Worm (Caenorhabditis elegans): ENCODE results near the gene F19F10.3.

DNA sequence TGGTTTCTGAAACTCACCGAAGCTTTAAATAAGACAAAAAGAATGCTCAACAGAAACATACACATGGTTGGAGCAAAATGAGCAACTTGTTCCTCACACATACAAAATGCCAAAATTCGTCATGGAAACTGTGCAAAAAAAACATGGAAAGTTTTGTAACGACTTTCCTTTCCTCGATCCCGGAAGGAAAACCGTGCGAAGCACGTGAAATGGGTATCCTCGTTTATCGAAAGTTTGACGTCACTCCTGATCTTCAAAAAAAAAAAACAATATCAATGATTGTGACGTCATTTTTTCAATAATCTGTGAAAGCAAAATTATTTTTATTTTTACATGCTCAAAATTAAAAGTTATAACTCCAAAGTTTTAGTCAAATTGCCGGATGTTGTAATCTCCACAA lies 18.4 kb downstream of the F19F10.3 start, which contains the start of gene clec-212:
- no peak for TF ChIP-seq egl-27 (tag; optimal IDR thresholded peaks at IDR 0.05)
- TF ChIP-seq skn-1 (tag; optimal IDR thresholded peaks at IDR 0.05): no peak
- no peak for TF ChIP-seq unc-39 (tag; optimal IDR thresholded peaks at IDR 0.05)
- TF ChIP-seq snpc-4 (tag; optimal IDR thresholded peaks at IDR 0.05): no peak
